Worm (Caenorhabditis elegans) whole organism, L1 larva: ENCODE measurements around the gene C04F6.7.

ENCODE experiments used
- C04F5.9 ChIP-seq: sonication (generic microtip); optimal IDR thresholded peaks from 2 replicates; lab custom pipeline; 2016; ENCODE audit warnings: missing genetic modification characterization, missing compliant biosample characterization
- ceh-82 ChIP-seq, 3 experiments: fragments of 150-350 bp in 1 of 3; sonication (generic microtip) in 2 of 3; optimal IDR thresholded peaks; 2 replicates each; lab custom pipeline; 2014 to 2017; ENCODE audit warnings: missing biosample characterization in 3 of 3, missing genetic modification characterization in 3 of 3
- efl-1 ChIP-seq, 4 experiments: fragments of 150-350 bp; optimal IDR thresholded peaks in 3 of 4; peaks in 1 of 4; 1 replicate in 1 of 4; 2 replicates in 3 of 4; lab custom pipeline; 2014; ENCODE audit warnings: missing biosample characterization in 2 of 4, missing genetic modification characterization in 2 of 4, missing genetic modification reagents in 2 of 4
- hlh-17 ChIP-seq: fragments of 200-800 bp; sonication (Bioruptor generic); optimal IDR thresholded peaks from 2 replicates; lab custom pipeline; 2018; ENCODE audit warnings: missing genetic modification characterization, mild to moderate bottlenecking, missing compliant biosample characterization, moderate library complexity, borderline replicate concordance
- lin-13 ChIP-seq: fragments of 150-350 bp; optimal IDR thresholded peaks from 2 replicates; lab custom pipeline; 2014; ENCODE audit warnings: missing biosample characterization, missing genetic modification reagents, missing genetic modification characterization
- nhr-28 ChIP-seq: fragments of 150-350 bp; optimal IDR thresholded peaks from 2 replicates; lab custom pipeline; 2014; ENCODE audit warnings: missing biosample characterization, missing genetic modification characterization
- snpc-4 ChIP-seq: fragments of 150-350 bp; optimal IDR thresholded peaks from 2 replicates; lab custom pipeline; 2014; ENCODE audit warnings: missing biosample characterization, missing genetic modification characterization

- TF ChIP-seq efl-1 (optimal IDR thresholded peaks at IDR 0.05; lab: Kevin White, UChicago) (no peak), efl-1 (GFP tag; optimal IDR thresholded peaks at IDR 0.05 in 1 of 2; lab: Kevin White, UChicago) (no peak), ceh-82 (tag; optimal IDR thresholded peaks at IDR 0.05; lab: Kevin White, UChicago) (peak in 1 of 3 experiments; percentile 11), hlh-17 (no peak), C04F5.9 (tag; lab: Kevin White, UChicago) (no peak), snpc-4 (tag; lab: Kevin White, UChicago) (no peak), nhr-28 (tag; lab: Kevin White, UChicago) (no peak), lin-13 (GFP tag; lab: Kevin White, UChicago) (no peak)
Observed at ce11 chrX:3464309-3465038, 45.5 kb upstream of the C04F6.7 start.
